Fruit fly (Drosophila melanogaster) whole organism, embryonic: Measurements from ENCODE around the gene Dbp73D.

Source experiments
- Ada2b ChIP-seq: fragments of 200-800 bp; sonication (Bioruptor generic); IDR thresholded peaks from 2 replicates; pipeline ENCODE4 v1.3.6; 2022; ENCODE audit warnings: missing biosample characterization, missing genetic modification characterization
- Bgb ChIP-seq: fragments of 200-800 bp; sonication (Bioruptor generic); IDR thresholded peaks from 2 replicates; pipeline ENCODE4 v1.3.6; 2022; ENCODE audit warnings: missing biosample characterization, missing genetic modification characterization; ENCODE audit not compliant: partially characterized antibody
- CG10267 ChIP-seq: fragments of 200-800 bp; sonication (Bioruptor generic); optimal IDR thresholded peaks from 2 replicates; lab custom pipeline; 2018; ENCODE audit warnings: missing biosample characterization, mild to moderate bottlenecking, missing genetic modification characterization, moderate library complexity
- CG10959 ChIP-seq: fragments of 200-800 bp; sonication (Bioruptor generic); IDR thresholded peaks from 2 replicates; pipeline ENCODE4 v1.3.6; 2022; ENCODE audit warnings: missing biosample characterization, missing genetic modification characterization
- CG11093 ChIP-seq: fragments of 200-800 bp; sonication (Bioruptor generic); IDR thresholded peaks from 3 replicates; pipeline ENCODE4 v1.3.6; 2022; ENCODE audit warnings: missing biosample characterization, missing genetic modification characterization
- CG11723 ChIP-seq: fragments of 200-800 bp; sonication (Bioruptor generic); optimal IDR thresholded peaks from 2 replicates; lab custom pipeline; 2017; ENCODE audit warnings: missing biosample characterization, mild to moderate bottlenecking, missing genetic modification characterization
- CG12071 ChIP-seq: fragments of 200-800 bp; sonication (Bioruptor generic); optimal IDR thresholded peaks from 3 replicates; lab custom pipeline; 2018; ENCODE audit warnings: missing biosample characterization, mild to moderate bottlenecking, missing genetic modification characterization
- CG12219 ChIP-seq: fragments of 200-800 bp; sonication (Bioruptor generic); optimal IDR thresholded peaks from 3 replicates; lab custom pipeline; 2018; ENCODE audit warnings: missing biosample characterization, mild to moderate bottlenecking, missing genetic modification characterization
- CG13424 ChIP-seq: fragments of 200-800 bp; sonication (Bioruptor generic); optimal IDR thresholded peaks from 2 replicates; lab custom pipeline; 2019; ENCODE audit warnings: missing biosample characterization, mild to moderate bottlenecking, missing genetic modification characterization, moderate library complexity
- CG16813 ChIP-seq: fragments of 200-800 bp; sonication (Bioruptor generic); IDR thresholded peaks from 3 replicates; pipeline ENCODE4 v1.3.6; 2022; ENCODE audit warnings: missing biosample characterization, missing genetic modification characterization; ENCODE audit not compliant: partially characterized antibody
- CG31441 ChIP-seq: fragments of 200-800 bp; sonication (Bioruptor generic); IDR thresholded peaks from 2 replicates; pipeline ENCODE4 v1.3.6; 2022; ENCODE audit warnings: missing biosample characterization, missing genetic modification characterization
- CG3281 ChIP-seq: fragments of 200-800 bp; sonication (Bioruptor generic); optimal IDR thresholded peaks from 3 replicates; lab custom pipeline; 2017; ENCODE audit warnings: missing biosample characterization, mild to moderate bottlenecking, missing genetic modification characterization
- CG33557 ChIP-seq: fragments of 200-800 bp; sonication (Bioruptor generic); optimal IDR thresholded peaks from 2 replicates; lab custom pipeline; 2019; ENCODE audit warnings: missing biosample characterization, mild to moderate bottlenecking, missing genetic modification characterization, moderate library complexity
- CG4730 ChIP-seq: fragments of 200-800 bp; sonication (Bioruptor generic); IDR thresholded peaks from 2 replicates; pipeline ENCODE4 v1.3.6; 2022; ENCODE audit warnings: missing biosample characterization, missing genetic modification characterization
- CG6813 ChIP-seq: fragments of 200-800 bp; sonication (Bioruptor generic); optimal IDR thresholded peaks from 2 replicates; lab custom pipeline; 2017; ENCODE audit warnings: missing biosample characterization, missing genetic modification characterization, mild to moderate bottlenecking, moderate library complexity, missing genetic modification reagents
- D ChIP-seq, 2 experiments: fragments of 200-800 bp in 1 of 2; fragments of >200 bp in 1 of 2; sonication (Bioruptor generic) in 1 of 2; optimal IDR thresholded peaks; 2 replicates in 1 of 2; 3 replicates in 1 of 2; lab custom pipeline; 2017; ENCODE audit warnings: mild to moderate bottlenecking in 1 of 2, missing biosample characterization in 1 of 2, missing genetic modification characterization in 1 of 2, missing genetic modification reagents in 1 of 2
- D19B ChIP-seq: fragments of 200-800 bp; sonication (Bioruptor generic); optimal IDR thresholded peaks from 2 replicates; lab custom pipeline; 2017; ENCODE audit warnings: missing biosample characterization, mild to moderate bottlenecking, missing genetic modification characterization
- Deaf1 ChIP-seq: fragments of 200-800 bp; optimal IDR thresholded peaks from 3 replicates; lab custom pipeline; 2019; ENCODE audit warnings: missing biosample characterization, mild to moderate bottlenecking, missing genetic modification characterization, moderate library complexity
- H2.0 ChIP-seq: fragments of 200-800 bp; sonication (Bioruptor generic); IDR thresholded peaks from 2 replicates; pipeline ENCODE4 v1.3.6; 2022; ENCODE audit warnings: missing biosample characterization, missing genetic modification characterization
- Hr51 ChIP-seq, 2 experiments: fragments of 200-800 bp; sonication (Bioruptor generic); optimal IDR thresholded peaks; 2 replicates in 1 of 2; 3 replicates in 1 of 2; lab custom pipeline; 2016 to 2018; ENCODE audit warnings: missing biosample characterization in 2 of 2, missing genetic modification characterization in 2 of 2, mild to moderate bottlenecking in 1 of 2, moderate library complexity in 1 of 2
- Kr ChIP-seq: fragments of 200-800 bp; sonication (Bioruptor generic); optimal IDR thresholded peaks from 2 replicates; lab custom pipeline; 2017; ENCODE audit warnings: missing biosample characterization, mild to moderate bottlenecking, missing genetic modification characterization
- Mes4 ChIP-seq: fragments of 200-800 bp; sonication (Bioruptor generic); optimal IDR thresholded peaks from 2 replicates; lab custom pipeline; 2016; ENCODE audit warnings: missing biosample characterization, missing genetic modification characterization
- NC2α ChIP-seq: fragments of 200-800 bp; sonication (Bioruptor generic); optimal IDR thresholded peaks from 2 replicates; lab custom pipeline; 2016; ENCODE audit warnings: missing biosample characterization, missing genetic modification characterization
- Oli ChIP-seq: fragments of 200-800 bp; sonication (Bioruptor generic); optimal IDR thresholded peaks from 2 replicates; lab custom pipeline; 2018; ENCODE audit warnings: missing biosample characterization, mild to moderate bottlenecking, missing genetic modification characterization, moderate library complexity
- Pdp1 ChIP-seq, 2 experiments: fragments of 200-800 bp; sonication (Bioruptor generic); optimal IDR thresholded peaks; 3 replicates each; lab custom pipeline; 2016; ENCODE audit warnings: missing biosample characterization in 2 of 2, missing genetic modification characterization in 2 of 2, mild to moderate bottlenecking in 1 of 2, moderate library complexity in 1 of 2
- Ptx1 ChIP-seq: fragments of 200-800 bp; sonication (Bioruptor generic); IDR thresholded peaks from 2 replicates; pipeline ENCODE4 v1.3.6; 2022; ENCODE audit warnings: missing biosample characterization, missing genetic modification characterization
- Six4 ChIP-seq: fragments of 200-800 bp; sonication (Bioruptor generic); optimal IDR thresholded peaks from 2 replicates; lab custom pipeline; 2016; ENCODE audit warnings: missing biosample characterization, missing genetic modification characterization
- Sry-δ ChIP-seq: fragments of 200-800 bp; sonication (Bioruptor generic); optimal IDR thresholded peaks from 2 replicates; lab custom pipeline; 2016; ENCODE audit warnings: missing biosample characterization, missing genetic modification characterization
- aop ChIP-seq: fragments of 200-800 bp; sonication (Bioruptor generic); IDR thresholded peaks from 2 replicates; pipeline ENCODE4 v1.3.6; 2022; ENCODE audit warnings: missing biosample characterization, missing genetic modification characterization
- ara ChIP-seq: fragments of 200-800 bp; sonication (Bioruptor generic); IDR thresholded peaks from 2 replicates; pipeline ENCODE4 v1.3.6; 2022; ENCODE audit warnings: missing biosample characterization, missing genetic modification characterization
- cad ChIP-seq: fragments of >200 bp; optimal IDR thresholded peaks from 2 replicates; lab custom pipeline; 2017; ENCODE audit warnings: missing biosample characterization, missing genetic modification characterization
- fd96Cb ChIP-seq: fragments of 200-800 bp; sonication (Bioruptor generic); optimal IDR thresholded peaks from 2 replicates; lab custom pipeline; 2018; ENCODE audit warnings: missing biosample characterization, mild to moderate bottlenecking, missing genetic modification characterization, moderate library complexity
- h ChIP-seq: fragments of >200 bp; optimal IDR thresholded peaks from 2 replicates; lab custom pipeline; 2017
- insv ChIP-seq, 2 experiments: fragments of 200-800 bp; sonication (Bioruptor generic); optimal IDR thresholded peaks; 3 replicates each; lab custom pipeline; 2016 to 2018; ENCODE audit warnings: missing biosample characterization in 2 of 2, missing genetic modification characterization in 2 of 2
- lab ChIP-seq: fragments of 200-800 bp; sonication (Bioruptor generic); optimal IDR thresholded peaks from 3 replicates; lab custom pipeline; 2017; ENCODE audit warnings: missing biosample characterization, missing genetic modification characterization, mild to moderate bottlenecking, moderate library complexity, missing genetic modification reagents
- lilli ChIP-seq: fragments of 200-800 bp; sonication (Bioruptor generic); optimal IDR thresholded peaks from 3 replicates; lab custom pipeline; 2016; ENCODE audit warnings: missing biosample characterization, missing genetic modification characterization
- nom ChIP-seq: fragments of 200-800 bp; sonication (Bioruptor generic); optimal IDR thresholded peaks from 2 replicates; lab custom pipeline; 2017; ENCODE audit warnings: missing biosample characterization, missing genetic modification characterization, mild to moderate bottlenecking, moderate library complexity, missing genetic modification reagents
- onecut ChIP-seq: fragments of 200-800 bp; sonication (Bioruptor generic); IDR thresholded peaks from 2 replicates; pipeline ENCODE4 v1.3.6; 2022; ENCODE audit warnings: missing biosample characterization, missing genetic modification characterization
- prd ChIP-seq, 3 experiments: fragments of >200 bp in 2 of 3; fragments of 200-800 bp in 1 of 3; sonication (Bioruptor generic) in 1 of 3; optimal IDR thresholded peaks in 2 of 3; IDR thresholded peaks in 1 of 3; 2 replicates in 2 of 3; 3 replicates in 1 of 3; pipeline versions ENCODE4 v1.3.6 to Lab custom; 2017 to 2022; ENCODE audit warnings: missing biosample characterization in 1 of 3, missing genetic modification characterization in 1 of 3
- psq ChIP-seq: fragments of 200-800 bp; sonication (Bioruptor generic); optimal IDR thresholded peaks from 2 replicates; lab custom pipeline; 2017; ENCODE audit warnings: missing biosample characterization, missing genetic modification characterization
- sens ChIP-seq: fragments of 200-800 bp; sonication (Bioruptor generic); peaks from one replicate; lab custom pipeline; 2016; ENCODE audit warnings: missing biosample characterization, missing genetic modification characterization
- stc ChIP-seq: fragments of 200-800 bp; sonication (Bioruptor generic); IDR thresholded peaks from 2 replicates; pipeline ENCODE4 v1.3.6; 2022; ENCODE audit warnings: missing biosample characterization, missing genetic modification characterization
- vvl ChIP-seq: fragments of 200-800 bp; sonication (Bioruptor generic); IDR thresholded peaks from 2 replicates; pipeline ENCODE4 v1.3.6; 2022; ENCODE audit warnings: missing biosample characterization, missing genetic modification characterization

Gene Dbp73D

dm6 chr3L:16769866-16770265 lies 39.2 kb upstream of the Dbp73D start (continued):
- TF ChIP-seq NC2α (GFP tag; lab: Kevin White, UChicago) (peak; percentile 31), Pdp1 (GFP tag; optimal IDR thresholded peaks at IDR 0.05; lab: Kevin White, UChicago) (peak in 1 of 2 experiments; percentile 9), insv (GFP tag; optimal IDR thresholded peaks at IDR 0.05; lab: Kevin White, UChicago) (peak in 1 of 2 experiments; percentile 70), Hr51 (GFP tag; optimal IDR thresholded peaks at IDR 0.05; lab: Kevin White, UChicago) (no peak), prd (optimal IDR thresholded peaks at IDR 0.05; lab: Kevin White, UChicago) (no peak), prd (GFP tag; IDR thresholded peaks at IDR 0.05; lab: Robert Waterston, UW) (peak; percentile 29; the same call in 1 of the 3 replicates), fd96Cb (no peak), CG6813 (peak; percentile 52), CG11093 (GFP tag; lab: Robert Waterston, UW) (peak; percentile 28; the same call in 1 of the 3 replicates), D19B (GFP tag; lab: Kevin White, UChicago) (no peak), sens (GFP tag; lab: Kevin White, UChicago) (peak; percentile 88), CG3281 (GFP tag; lab: Kevin White, UChicago) (peak; percentile 13), CG33557 (GFP tag; lab: Kevin White, UChicago) (peak; percentile 29), Oli (no peak), psq (GFP tag; lab: Kevin White, UChicago) (peak; percentile 68), nom (peak; percentile 74), lab (GFP tag; lab: Kevin White, UChicago) (peak; percentile 58), CG13424 (tag; lab: Kevin White, UChicago) (no peak), CG10959 (GFP tag; lab: Robert Waterston, UW) (0 out of 2 replicates have a peak, but pooled peaks have one; percentile 39), Kr (GFP tag; lab: Kevin White, UChicago) (peak; percentile 75), vvl (GFP tag; lab: Robert Waterston, UW) (peak; percentile 63; the same call in 1 of the 2 replicates), Mes4 (GFP tag; lab: Kevin White, UChicago) (peak; percentile 38), onecut (GFP tag; lab: Robert Waterston, UW) (peak; percentile 73), Deaf1 (tag; lab: Kevin White, UChicago) (no peak), ara (GFP tag; lab: Robert Waterston, UW) (peak; percentile 35; the same call in 1 of the 2 replicates), stc (GFP tag; lab: Robert Waterston, UW) (0 out of 2 replicates have a peak, but pooled peaks have one; percentile 23), Bgb (no peak), CG12219 (GFP tag; lab: Kevin White, UChicago) (peak; percentile 29), lilli (GFP tag; lab: Kevin White, UChicago) (no peak), Ptx1 (GFP tag; lab: Robert Waterston, UW) (peak; percentile 21; the same call in 1 of the 2 replicates), H2.0 (GFP tag; lab: Robert Waterston, UW) (no peak), CG31441 (GFP tag; lab: Robert Waterston, UW) (peak; percentile 8; the same call in 1 of the 2 replicates), Six4 (GFP tag; lab: Kevin White, UChicago) (no peak), h (lab: Kevin White, UChicago) (peak; percentile 42), CG12071 (GFP tag; lab: Kevin White, UChicago) (peak; percentile 58), CG16813 (GFP tag; lab: Robert Waterston, UW) (peak; percentile 11; the same call in 1 of the 3 replicates), Ada2b (GFP tag; lab: Robert Waterston, UW) (peak; percentile 7; the same call in 1 of the 2 replicates), D (optimal IDR thresholded peaks at IDR 0.05; lab: Kevin White, UChicago) (no peak), D (GFP tag; optimal IDR thresholded peaks at IDR 0.05; lab: Kevin White, UChicago) (peak; percentile 19), CG11723 (GFP tag; lab: Kevin White, UChicago) (peak; percentile 17), CG4730 (GFP tag; lab: Robert Waterston, UW) (peak; percentile 29; the same call in 1 of the 2 replicates), cad (GFP tag; lab: Kevin White, UChicago) (peak; percentile 9), Sry-δ (GFP tag; lab: Kevin White, UChicago) (no peak), aop (no peak), CG10267 (tag; lab: Kevin White, UChicago) (peak; percentile 8)
- TF ChIP-seq, all 482 proteins: peak for 154
